Worm (Caenorhabditis elegans) whole organism, L1 larva: ENCODE data around the gene sra-26.

Source experiments
- F16B12.6 ChIP-seq: fragments of 150-350 bp; optimal IDR thresholded peaks from 2 replicates; lab custom pipeline; 2014; ENCODE audit warnings: missing biosample characterization, missing genetic modification characterization
- alr-1 ChIP-seq: fragments of 200-800 bp; sonication (Bioruptor generic); optimal IDR thresholded peaks from 2 replicates; lab custom pipeline; 2018; ENCODE audit warnings: borderline replicate concordance, mild to moderate bottlenecking, missing genetic modification characterization, missing compliant biosample characterization
- ceh-63 ChIP-seq: fragments of 200-800 bp; sonication (Bioruptor generic); optimal IDR thresholded peaks from 2 replicates; lab custom pipeline; 2018; ENCODE audit warnings: mild to moderate bottlenecking, missing genetic modification characterization, missing compliant biosample characterization
- ceh-82 ChIP-seq, 3 experiments: fragments of 150-350 bp in 1 of 3; sonication (generic microtip) in 2 of 3; optimal IDR thresholded peaks; 2 replicates each; lab custom pipeline; 2014 to 2017; ENCODE audit warnings: missing biosample characterization in 3 of 3, missing genetic modification characterization in 3 of 3
- ceh-88 ChIP-seq: fragments of 200-800 bp; sonication (Bioruptor generic); IDR thresholded peaks from 2 replicates; pipeline ENCODE4 v1.3.6; 2022; ENCODE audit warnings: missing genetic modification characterization, missing compliant biosample characterization
- ces-1 ChIP-seq: fragments of 150-350 bp; optimal IDR thresholded peaks from 2 replicates; lab custom pipeline; 2014; ENCODE audit warnings: missing biosample characterization, missing genetic modification reagents, missing genetic modification characterization
- dsc-1 ChIP-seq: sonication (generic microtip); optimal IDR thresholded peaks from 2 replicates; lab custom pipeline; 2016; ENCODE audit warnings: mild to moderate bottlenecking, missing genetic modification characterization, missing compliant biosample characterization
- efl-1 ChIP-seq, 4 experiments: fragments of 150-350 bp; optimal IDR thresholded peaks in 3 of 4; peaks in 1 of 4; 1 replicate in 1 of 4; 2 replicates in 3 of 4; lab custom pipeline; 2014; ENCODE audit warnings: missing biosample characterization in 2 of 4, missing genetic modification characterization in 2 of 4, missing genetic modification reagents in 2 of 4
- elt-2 ChIP-seq: sonication (generic microtip); optimal IDR thresholded peaks from 2 replicates; lab custom pipeline; 2016; ENCODE audit warnings: missing genetic modification characterization, mild to moderate bottlenecking, inconsistent platforms, missing compliant biosample characterization, missing genetic modification reagents
- elt-3 ChIP-seq, 6 experiments: fragments of 150-350 bp in 1 of 6; sonication (generic microtip); optimal IDR thresholded peaks; 2 replicates each; lab custom pipeline; 2017 to 2018; ENCODE audit warnings: missing biosample characterization in 6 of 6, missing genetic modification characterization in 6 of 6, inconsistent platforms in 1 of 6
- ets-5 ChIP-seq: fragments of 200-800 bp; sonication (Bioruptor generic); IDR thresholded peaks from 2 replicates; pipeline ENCODE4 v1.3.6; 2022; ENCODE audit warnings: missing genetic modification characterization, missing compliant biosample characterization
- fkh-10 ChIP-seq: sonication (generic microtip); optimal IDR thresholded peaks from 2 replicates; lab custom pipeline; 2017; ENCODE audit warnings: missing biosample characterization, missing genetic modification reagents, missing genetic modification characterization
- fkh-8 ChIP-seq: sonication (generic microtip); optimal IDR thresholded peaks from 2 replicates; lab custom pipeline; 2016; ENCODE audit warnings: mild to moderate bottlenecking, missing genetic modification characterization, missing compliant biosample characterization
- fos-1 ChIP-seq: fragments of 150-350 bp; optimal IDR thresholded peaks from 2 replicates; lab custom pipeline; 2014; ENCODE audit warnings: missing biosample characterization, missing genetic modification characterization
- grh-1 ChIP-seq: fragments of 200-800 bp; sonication (Bioruptor generic); IDR thresholded peaks from 2 replicates; pipeline ENCODE4 v1.3.6; 2022; ENCODE audit warnings: missing genetic modification reagents, missing genetic modification characterization, missing compliant biosample characterization
- hpl-2 ChIP-seq: fragments of 150-350 bp; optimal IDR thresholded peaks from 2 replicates; lab custom pipeline; 2014; ENCODE audit warnings: missing biosample characterization, missing genetic modification reagents, missing genetic modification characterization
- irx-1 ChIP-seq: sonication (generic microtip); optimal IDR thresholded peaks from 2 replicates; lab custom pipeline; 2016; ENCODE audit warnings: missing genetic modification characterization, missing compliant biosample characterization
- jun-1 ChIP-seq: fragments of 150-350 bp; optimal IDR thresholded peaks from 2 replicates; lab custom pipeline; 2014; ENCODE audit warnings: missing biosample characterization, missing genetic modification reagents, missing genetic modification characterization
- lin-15B ChIP-seq: fragments of 150-350 bp; sonication (generic microtip); optimal IDR thresholded peaks from 3 replicates; lab custom pipeline; 2014; ENCODE audit warnings: missing biosample characterization, missing genetic modification characterization
- lin-39 ChIP-seq: fragments of 150-350 bp; optimal IDR thresholded peaks from 2 replicates; lab custom pipeline; 2014; ENCODE audit warnings: missing biosample characterization, missing genetic modification reagents, missing genetic modification characterization
- nhr-20 ChIP-seq: sonication (generic microtip); optimal IDR thresholded peaks from 2 replicates; lab custom pipeline; 2016; ENCODE audit warnings: mild to moderate bottlenecking, missing genetic modification characterization, missing compliant biosample characterization
- nhr-47 ChIP-seq: sonication (generic microtip); optimal IDR thresholded peaks from 2 replicates; lab custom pipeline; 2016; ENCODE audit warnings: mild to moderate bottlenecking, missing genetic modification characterization, moderate library complexity, missing compliant biosample characterization
- nhr-84 ChIP-seq: sonication (generic microtip); optimal IDR thresholded peaks from 2 replicates; lab custom pipeline; 2017; ENCODE audit warnings: missing biosample characterization, missing genetic modification characterization
- nhr-85 ChIP-seq: sonication (generic microtip); peaks from one replicate; lab custom pipeline; 2016; ENCODE audit warnings: missing genetic modification characterization, inconsistent platforms, missing compliant biosample characterization
- pag-3 ChIP-seq: sonication (generic microtip); optimal IDR thresholded peaks from 2 replicates; lab custom pipeline; 2017; ENCODE audit warnings: missing genetic modification characterization, mild to moderate bottlenecking, missing compliant biosample characterization, antibody characterized with exemption, borderline replicate concordance; ENCODE audit not compliant: insufficient read depth
- pax-3 ChIP-seq: fragments of 200-800 bp; sonication (Bioruptor generic); optimal IDR thresholded peaks from 2 replicates; lab custom pipeline; 2018; ENCODE audit warnings: mild to moderate bottlenecking, missing genetic modification characterization, moderate library complexity, missing compliant biosample characterization
- pqm-1 ChIP-seq: sonication (generic microtip); optimal IDR thresholded peaks from 3 replicates; lab custom pipeline; 2017; ENCODE audit warnings: missing biosample characterization, missing genetic modification characterization
- snu-23 ChIP-seq: sonication (generic microtip); optimal IDR thresholded peaks from 2 replicates; lab custom pipeline; 2016; ENCODE audit warnings: missing genetic modification characterization, missing compliant biosample characterization
- sox-4 ChIP-seq: sonication (generic microtip); optimal IDR thresholded peaks from 2 replicates; lab custom pipeline; 2016; ENCODE audit warnings: missing genetic modification characterization, missing compliant biosample characterization
- sup-37 ChIP-seq: fragments of 200-800 bp; sonication (Bioruptor generic); optimal IDR thresholded peaks from 2 replicates; lab custom pipeline; 2018; ENCODE audit warnings: mild to moderate bottlenecking, missing genetic modification characterization, missing compliant biosample characterization
- tbx-2 ChIP-seq: sonication (generic microtip); optimal IDR thresholded peaks from 2 replicates; lab custom pipeline; 2016; ENCODE audit warnings: missing genetic modification characterization, missing compliant biosample characterization
- tlp-1 ChIP-seq: fragments of 150-350 bp; optimal IDR thresholded peaks from 2 replicates; lab custom pipeline; 2014; ENCODE audit warnings: missing biosample characterization, missing genetic modification characterization
- unc-130 ChIP-seq: fragments of 150-350 bp; optimal IDR thresholded peaks from 2 replicates; lab custom pipeline; 2017; ENCODE audit warnings: missing biosample characterization, missing genetic modification characterization, inconsistent platforms
- unc-30 ChIP-seq: sonication (generic microtip); optimal IDR thresholded peaks from 2 replicates; lab custom pipeline; 2017; ENCODE audit warnings: missing biosample characterization, missing genetic modification characterization
- unc-62 ChIP-seq: fragments of 150-350 bp; optimal IDR thresholded peaks from 2 replicates; lab custom pipeline; 2014; ENCODE audit warnings: missing biosample characterization, missing genetic modification reagents, missing genetic modification characterization
- unc-86 ChIP-seq: sonication (generic microtip); optimal IDR thresholded peaks from 2 replicates; lab custom pipeline; 2016; ENCODE audit warnings: missing genetic modification characterization, missing compliant biosample characterization
- xbp-1 ChIP-seq: sonication (generic microtip); optimal IDR thresholded peaks from 2 replicates; lab custom pipeline; 2016; ENCODE audit warnings: missing genetic modification characterization, missing compliant biosample characterization
- ztf-4 ChIP-seq: fragments of 150-350 bp; optimal IDR thresholded peaks from 2 replicates; lab custom pipeline; 2014; ENCODE audit warnings: missing biosample characterization, missing genetic modification characterization

The sra-26 gene

DNA sequence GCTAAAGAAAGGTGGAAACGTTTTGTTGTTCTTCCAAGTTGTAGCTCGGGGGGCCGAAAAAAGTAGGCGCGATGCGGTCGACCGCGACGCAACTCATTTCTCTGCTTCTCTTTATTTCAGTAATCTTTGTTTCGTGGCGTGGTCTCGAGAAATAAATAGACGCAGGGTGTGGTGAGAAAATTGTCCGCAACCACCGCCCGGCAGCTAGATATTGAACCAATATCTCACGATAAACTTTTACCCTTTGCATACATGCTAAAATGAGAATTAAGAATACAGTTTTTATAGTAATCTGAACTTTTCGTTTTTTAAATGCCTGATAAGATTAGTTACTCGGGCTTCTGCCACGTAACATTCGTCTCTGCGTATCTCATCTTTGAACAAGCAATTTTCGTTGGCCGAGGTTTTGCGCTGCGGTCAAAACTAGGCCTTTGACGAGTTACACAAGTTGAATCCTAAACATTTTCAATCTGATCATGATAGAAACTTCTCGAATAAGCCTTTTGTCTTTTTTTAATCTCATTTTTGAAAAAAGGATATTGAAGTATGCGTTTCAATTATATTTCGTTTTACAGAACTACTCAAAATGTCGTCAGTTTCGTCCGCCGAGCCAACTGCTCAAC is 32.2 kb upstream of the sra-26 start, which contains the start of gene gyf-1 (continued):
- TF ChIP-seq snu-23 (peak; percentile 39), lin-39 (no peak), nhr-84 (tag; lab: Kevin White, UChicago) (no peak), fkh-10 (no peak), ces-1 (no peak), sox-4 (no peak), dsc-1 (tag; lab: Kevin White, UChicago) (no peak), elt-3 (tag; optimal IDR thresholded peaks at IDR 0.05; lab: Kevin White, UChicago) (no peak), unc-30 (tag; lab: Kevin White, UChicago) (no peak), unc-86 (no peak), alr-1 (no peak), lin-15B (peak; percentile 58), fkh-8 (peak; percentile 47), F16B12.6 (peak; percentile 23), xbp-1 (tag; lab: Kevin White, UChicago) (no peak), unc-130 (no peak), hpl-2 (GFP tag; lab: Kevin White, UChicago) (no peak), jun-1 (tag; lab: Kevin White, UChicago) (no peak), pax-3 (tag; lab: Kevin White, UChicago) (no peak), ceh-88 (no peak), nhr-47 (tag; lab: Kevin White, UChicago) (peak; percentile 37)

DNA sequence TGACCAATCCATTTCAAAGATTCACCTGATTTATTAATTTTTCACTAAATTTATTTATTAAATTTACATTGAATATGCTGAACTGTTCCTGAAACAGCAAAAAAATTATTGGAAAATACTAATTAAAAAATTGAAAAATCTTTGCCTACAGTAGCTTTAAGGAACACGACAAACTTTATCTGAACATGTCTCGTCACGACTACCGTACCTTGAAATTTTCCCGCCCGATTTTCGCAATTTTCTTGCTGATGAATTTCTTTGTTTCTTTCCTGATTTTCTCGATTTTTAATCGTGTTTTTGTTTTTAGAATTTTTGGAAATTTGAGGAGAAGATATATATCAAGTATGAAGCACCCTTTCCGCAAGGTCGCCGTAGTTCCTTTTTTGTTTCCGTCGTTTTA is 31.3 kb upstream of the sra-26 start:
- peak; percentile 13 for TF ChIP-seq nhr-85
- no peak for TF ChIP-seq lin-39

DNA sequence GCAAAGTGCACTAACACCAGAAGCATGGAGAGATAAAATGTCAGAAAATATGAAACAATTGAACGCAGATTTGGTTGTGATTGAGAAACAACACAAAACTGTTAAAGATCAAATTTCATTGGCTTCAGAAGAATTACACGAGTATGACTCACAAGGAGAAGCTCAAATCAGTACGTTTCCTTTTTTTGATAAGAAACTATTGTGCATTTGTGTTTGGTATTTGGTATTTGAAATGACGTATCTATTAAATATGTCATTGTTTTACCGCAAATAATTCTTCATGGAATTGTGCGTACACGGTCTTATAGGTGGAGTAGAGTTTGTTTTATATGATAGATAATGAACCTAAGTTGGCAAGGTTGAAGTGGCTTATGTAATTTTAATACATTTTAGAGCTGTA is 29.9 kb upstream of the sra-26 start:
- no peak for TF ChIP-seq ceh-82 (tag; optimal IDR thresholded peaks at IDR 0.05; lab: Kevin White, UChicago)
- TF ChIP-seq ceh-63 (GFP tag; lab: Kevin White, UChicago): no peak
- TF ChIP-seq ets-5 (GFP tag; lab: Robert Waterston, UW): no peak
- TF ChIP-seq pqm-1 (tag; lab: Kevin White, UChicago): no peak
- TF ChIP-seq sup-37 (GFP tag; lab: Kevin White, UChicago): no peak
- TF ChIP-seq unc-62 (GFP tag; lab: Kevin White, UChicago): no peak
- no peak for TF ChIP-seq ztf-4 (tag; lab: Kevin White, UChicago)
- TF ChIP-seq pag-3 (tag; lab: Kevin White, UChicago): no peak
- no peak for TF ChIP-seq nhr-20
- TF ChIP-seq fkh-10: no peak
- no peak for TF ChIP-seq F16B12.6
- TF ChIP-seq tbx-2 (tag; lab: Kevin White, UChicago): no peak
- TF ChIP-seq fos-1 (tag; lab: Kevin White, UChicago): no peak

DNA sequence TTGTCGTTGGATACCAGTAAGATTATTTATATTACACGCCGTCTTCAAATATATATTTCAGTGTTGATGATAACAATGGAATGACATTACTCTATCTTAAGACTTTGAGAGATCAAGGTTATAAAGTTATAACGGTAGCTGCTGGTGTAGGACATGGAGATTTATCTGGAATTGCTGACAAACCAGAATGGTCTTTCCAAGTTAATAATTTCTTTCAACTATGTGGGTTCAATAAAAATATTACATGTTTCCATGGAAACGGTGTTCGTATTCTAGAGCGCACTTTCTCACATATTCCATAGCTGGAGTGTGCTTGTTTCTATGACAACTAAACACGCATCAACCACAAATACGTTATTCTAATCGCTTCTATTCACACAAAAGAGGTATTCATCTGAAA is 28.1 kb upstream of the sra-26 start, which contains the start of gene ift-74:
TSS of gene ift-74 (plus strand) at position 301 of the 400 bp plus-strand sequence.
- TF ChIP-seq fkh-8 (peak; percentile 40), tlp-1 (tag; lab: Kevin White, UChicago) (no peak), grh-1 (GFP tag; lab: Robert Waterston, UW) (no peak)

- TF ChIP-seq tlp-1 (tag; lab: Kevin White, UChicago) (no peak), elt-2 (tag; lab: Kevin White, UChicago) (peak; percentile 72), irx-1 (tag; lab: Kevin White, UChicago) (no peak), efl-1 (optimal IDR thresholded peaks at IDR 0.05; lab: Kevin White, UChicago) (no peak), efl-1 (GFP tag; optimal IDR thresholded peaks at IDR 0.05 in 1 of 2; lab: Kevin White, UChicago) (peak in 1 of 2 experiments; percentile 43)
These were observed 22.3 kb upstream of the sra-26 start, which contains the start of gene H43E16.1 for ce11 chrII:6673894-6674293. H43E16.1 (plus strand) TSS chrII:6674268.
